5 fruit fly cellular contexts compared by ENCODE assay signal in genomic region chr3L:12040313-12040924, dm6.
TF ChIP-seq lines count a peak whose summit lies in the region.

No protein-coding gene starts in this region.

- no peak for TF ChIP-seq CTCF in whole organism, embryonic (GFP tag; optimal IDR thresholded peaks at IDR 0.05; lab: Kevin White, UChicago)

TF ChIP-seq in whole organism, adult, 20 proteins besides CTCF, POLR2A, EP300 and RAD21:
- no peak for TF ChIP-seq Crg-1 (GFP tag; optimal IDR thresholded peaks at IDR 0.05; lab: Kevin White, UChicago)
- peak; percentile 52 for TF ChIP-seq cic (GFP tag; optimal IDR thresholded peaks at IDR 0.05; lab: Kevin White, UChicago)

TF ChIP-seq in whole organism, embryonic, 481 proteins besides CTCF, POLR2A, EP300 and RAD21 (continues in another document):
- TF ChIP-seq D (optimal IDR thresholded peaks at IDR 0.05; lab: Kevin White, UChicago), result no peak
- no peak for TF ChIP-seq D (GFP tag; optimal IDR thresholded peaks at IDR 0.05; lab: Kevin White, UChicago)
- no peak for TF ChIP-seq CG4360 (GFP tag; IDR thresholded peaks at IDR 0.05; lab: Robert Waterston, UW)
- no peak for TF ChIP-seq CG17612 (GFP tag; IDR thresholded peaks at IDR 0.05; lab: Robert Waterston, UW)
- no peak for TF ChIP-seq CG1529 (GFP tag; optimal IDR thresholded peaks at IDR 0.05; lab: Kevin White, UChicago)
- peak; percentile 68; the same call in 1 of the 2 replicates for TF ChIP-seq crol (GFP tag; IDR thresholded peaks at IDR 0.05; lab: Robert Waterston, UW)
- TF ChIP-seq Hand (GFP tag; optimal IDR thresholded peaks at IDR 0.05; lab: Kevin White, UChicago), result no peak
- TF ChIP-seq Mes4 (GFP tag; optimal IDR thresholded peaks at IDR 0.05; lab: Kevin White, UChicago), result no peak
- TF ChIP-seq CG3995 (GFP tag; optimal IDR thresholded peaks at IDR 0.05; lab: Kevin White, UChicago), result no peak
- TF ChIP-seq exex (tag; optimal IDR thresholded peaks at IDR 0.05; lab: Kevin White, UChicago), result peak; percentile 37
- TF ChIP-seq cg (GFP tag; optimal IDR thresholded peaks at IDR 0.05; lab: Kevin White, UChicago), result peak; percentile 10
- no peak for TF ChIP-seq run (tag; optimal IDR thresholded peaks at IDR 0.05; lab: Kevin White, UChicago)
- no peak for TF ChIP-seq CG10274 (GFP tag; optimal IDR thresholded peaks at IDR 0.05; lab: Kevin White, UChicago)
- no peak for TF ChIP-seq NC2α (GFP tag; optimal IDR thresholded peaks at IDR 0.05; lab: Kevin White, UChicago)
- peak; percentile 35 for TF ChIP-seq kni (GFP tag; optimal IDR thresholded peaks at IDR 0.05; lab: Kevin White, UChicago)
- TF ChIP-seq CG3407 (GFP tag; optimal IDR thresholded peaks at IDR 0.05; lab: Kevin White, UChicago), result no peak
- no peak for TF ChIP-seq scrt (GFP tag; optimal IDR thresholded peaks at IDR 0.05; lab: Kevin White, UChicago)
- TF ChIP-seq NC2β (GFP tag; optimal IDR thresholded peaks at IDR 0.05; lab: Kevin White, UChicago), result no peak
- TF ChIP-seq CG15601 (tag; optimal IDR thresholded peaks at IDR 0.05; lab: Kevin White, UChicago), result no peak
- no peak for TF ChIP-seq ind (GFP tag; optimal IDR thresholded peaks at IDR 0.05; lab: Kevin White, UChicago)
- TF ChIP-seq CG10543 (GFP tag; optimal IDR thresholded peaks at IDR 0.05; lab: Kevin White, UChicago), result peak; percentile 10
- no peak for TF ChIP-seq Dbx (GFP tag; IDR thresholded peaks at IDR 0.05; lab: Robert Waterston, UW)
- no peak for TF ChIP-seq CG13296 (GFP tag; optimal IDR thresholded peaks at IDR 0.05; lab: Kevin White, UChicago)

TF ChIP-seq in whole organism, prepupa, 60 proteins besides CTCF, POLR2A, EP300 and RAD21 (continues in another document):
- TF ChIP-seq CG11902 (GFP tag; optimal IDR thresholded peaks at IDR 0.05; lab: Kevin White, UChicago) (no peak), Met (GFP tag; optimal IDR thresholded peaks at IDR 0.05; lab: Kevin White, UChicago) (no peak), Lpt (GFP tag; optimal IDR thresholded peaks at IDR 0.05; lab: Kevin White, UChicago) (peak; percentile 63), Hr39 (GFP tag; optimal IDR thresholded peaks at IDR 0.05; lab: Kevin White, UChicago) (no peak), Eip78C (GFP tag; lab: Kevin White, UChicago) (peak; percentile 49), Sox102F (GFP tag; optimal IDR thresholded peaks at IDR 0.05; lab: Kevin White, UChicago) (peak; percentile 26), cyc (GFP tag; optimal IDR thresholded peaks at IDR 0.05; lab: Kevin White, UChicago) (no peak), ss (GFP tag; optimal IDR thresholded peaks at IDR 0.05; lab: Kevin White, UChicago) (peak; percentile 78 to 79), Sox15 (GFP tag; optimal IDR thresholded peaks at IDR 0.05; lab: Kevin White, UChicago) (no peak), svp (GFP tag; lab: Kevin White, UChicago) (no peak), CG15336 (GFP tag; IDR thresholded peaks at IDR 0.05; lab: Robert Waterston, UW) (peak; percentile 46; the same call in 1 of the 2 replicates), CG1621 (tag; optimal IDR thresholded peaks at IDR 0.05; lab: Kevin White, UChicago) (peak; percentile 78), Ets21C (GFP tag; optimal IDR thresholded peaks at IDR 0.05; lab: Kevin White, UChicago) (no peak), CG6276 (GFP tag; optimal IDR thresholded peaks at IDR 0.05; lab: Kevin White, UChicago) (peak; percentile 42), CG11762 (GFP tag; optimal IDR thresholded peaks at IDR 0.05; lab: Kevin White, UChicago; ENCODE audit: insufficient read depth) (peak; percentile 13), CG6854 (GFP tag; optimal IDR thresholded peaks at IDR 0.05; lab: Kevin White, UChicago) (peak; percentile 33), Sox14 (GFP tag; optimal IDR thresholded peaks at IDR 0.05; lab: Kevin White, UChicago) (peak; percentile 76), Gug (GFP tag; IDR thresholded peaks at IDR 0.05; lab: Robert Waterston, UW) (no peak), CG7368 (GFP tag; optimal IDR thresholded peaks at IDR 0.05; lab: Kevin White, UChicago) (peak; percentile 25), CG10631 (GFP tag; optimal IDR thresholded peaks at IDR 0.05; lab: Kevin White, UChicago) (no peak), CG11294 (GFP tag; IDR thresholded peaks at IDR 0.05; lab: Robert Waterston, UW) (no peak), Smox (GFP tag; optimal IDR thresholded peaks at IDR 0.05; lab: Kevin White, UChicago) (no peak), spab (GFP tag; optimal IDR thresholded peaks at IDR 0.05; lab: Kevin White, UChicago) (peak; percentile 14), Hr38 (GFP tag; optimal IDR thresholded peaks at IDR 0.05; lab: Kevin White, UChicago) (no peak)

TF ChIP-seq in whole organism, pupa, 21 proteins besides CTCF, POLR2A, EP300 and RAD21:
- TF ChIP-seq CG32121 (GFP tag; IDR thresholded peaks at IDR 0.05; lab: Robert Waterston, UW) (0 out of 2 replicates have a peak, but pooled peaks have one; percentile 33), Pif1B (GFP tag; optimal IDR thresholded peaks at IDR 0.05; lab: Kevin White, UChicago) (no peak), CG13204 (GFP tag; optimal IDR thresholded peaks at IDR 0.05; lab: Kevin White, UChicago) (peak; percentile 71), CG34367 (tag; optimal IDR thresholded peaks at IDR 0.05; lab: Kevin White, UChicago) (no peak), CG12605 (GFP tag; IDR thresholded peaks at IDR 0.05; lab: Robert Waterston, UW) (no peak), EcR (GFP tag; optimal IDR thresholded peaks at IDR 0.05; lab: Kevin White, UChicago) (peak; percentile 96), CG8301 (tag; optimal IDR thresholded peaks at IDR 0.05; lab: Kevin White, UChicago) (no peak), CG4496 (GFP tag; IDR thresholded peaks at IDR 0.05; lab: Robert Waterston, UW) (no peak; the same call in 2 of the 3 replicates), Snoo (tag; optimal IDR thresholded peaks at IDR 0.05; lab: Kevin White, UChicago) (no peak), Ets98B (GFP tag; IDR thresholded peaks at IDR 0.05; lab: Robert Waterston, UW) (no peak; the same call in 1 of the 2 replicates), CG8159 (tag; optimal IDR thresholded peaks at IDR 0.05; lab: Kevin White, UChicago) (peak; percentile 15), fd96Ca (GFP tag; IDR thresholded peaks at IDR 0.05; lab: Robert Waterston, UW) (peak; percentile 18; the same call in 1 of the 3 replicates), D1 (tag; optimal IDR thresholded peaks at IDR 0.05; lab: Kevin White, UChicago) (no peak), Pif1A (GFP tag; optimal IDR thresholded peaks at IDR 0.05; lab: Kevin White, UChicago) (peak; percentile 28), CG14655 (GFP tag; optimal IDR thresholded peaks at IDR 0.05; lab: Kevin White, UChicago) (peak; percentile 22), CG17806 (tag; optimal IDR thresholded peaks at IDR 0.05; lab: Kevin White, UChicago) (no peak), CG10348 (GFP tag; IDR thresholded peaks at IDR 0.05; lab: Robert Waterston, UW) (no peak), CG9948 (tag; optimal IDR thresholded peaks at IDR 0.05; lab: Kevin White, UChicago) (no peak), gl (tag; optimal IDR thresholded peaks at IDR 0.05; lab: Kevin White, UChicago) (peak; percentile 58), CG15710 (tag; optimal IDR thresholded peaks at IDR 0.05; lab: Kevin White, UChicago) (no peak), rn (GFP tag; IDR thresholded peaks at IDR 0.05; lab: Robert Waterston, UW) (no peak)

TF ChIP-seq in whole organism, wandering third instar larva, 38 proteins besides CTCF, POLR2A, EP300 and RAD21:
- peak; percentile 77 for TF ChIP-seq Vsx2 (GFP tag; optimal IDR thresholded peaks at IDR 0.05; lab: Kevin White, UChicago; ENCODE audit: partially characterized antibody)
- TF ChIP-seq psq (GFP tag; optimal IDR thresholded peaks at IDR 0.05; lab: Kevin White, UChicago), result peak; percentile 64
- peak; percentile 73 for TF ChIP-seq Dif (GFP tag; optimal IDR thresholded peaks at IDR 0.05; lab: Kevin White, UChicago; ENCODE audit: partially characterized antibody)
- TF ChIP-seq CrebA (GFP tag; optimal IDR thresholded peaks at IDR 0.05; lab: Kevin White, UChicago; ENCODE audit: borderline replicate concordance), result no peak
- TF ChIP-seq fru (GFP tag; optimal IDR thresholded peaks at IDR 0.05; lab: Kevin White, UChicago), result peak; percentile 24
- peak; percentile 26 for TF ChIP-seq ey (GFP tag; optimal IDR thresholded peaks at IDR 0.05; lab: Kevin White, UChicago)
- TF ChIP-seq Hr83 (GFP tag; optimal IDR thresholded peaks at IDR 0.05; lab: Kevin White, UChicago; ENCODE audit: poor library complexity, severe bottlenecking), result peak; percentile 11
- TF ChIP-seq sage (GFP tag; optimal IDR thresholded peaks at IDR 0.05; lab: Kevin White, UChicago), result no peak
- TF ChIP-seq h (GFP tag; optimal IDR thresholded peaks at IDR 0.05; lab: Kevin White, UChicago), result peak; percentile 5
TF ChIP-seq in whole organism, wandering third instar larva: peak in this region for 7.
